Worm (Caenorhabditis elegans): ENCODE measurements around the gene C44B7.11.

C44B7.11 gene

DNA sequence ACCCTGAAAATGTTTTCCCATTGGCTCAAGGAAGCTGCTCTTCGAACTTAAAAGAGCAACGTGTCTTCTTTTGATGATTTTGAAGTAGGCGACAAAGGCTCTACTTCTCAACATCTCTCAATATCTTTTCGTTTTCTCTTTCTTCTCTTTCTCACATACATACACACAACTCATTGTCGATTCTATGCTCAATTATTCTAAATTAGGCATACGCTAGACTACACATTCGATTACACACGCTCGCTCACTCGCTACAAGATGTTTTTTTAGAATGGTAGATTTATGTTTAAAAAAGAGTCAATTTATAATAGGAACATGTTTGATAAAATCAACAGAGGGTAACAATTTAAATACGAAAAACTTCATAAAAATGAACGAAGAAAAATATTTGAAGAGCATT lies 44.2 kb upstream of the C44B7.11 start:
- no peak for TF ChIP-seq ceh-91 (GFP tag; IDR thresholded peaks at IDR 0.05)
- no peak for TF ChIP-seq lag-1 (GFP tag; IDR thresholded peaks at IDR 0.05)
- TF ChIP-seq F37B4.10 (GFP tag; IDR thresholded peaks at IDR 0.05): no peak
- no peak for TF ChIP-seq B0019.2 (GFP tag; conservative IDR thresholded peaks at IDR 0.05)
- TF ChIP-seq lin-35 (GFP tag; optimal IDR thresholded peaks at IDR 0.05): no peak
- TF ChIP-seq ztf-26 (tag; optimal IDR thresholded peaks at IDR 0.05): no peak
- no peak for TF ChIP-seq snpc-1.3 (tag; optimal IDR thresholded peaks at IDR 0.05; ENCODE audit: insufficient read depth)
- no peak for TF ChIP-seq madf-6 (GFP tag; IDR thresholded peaks at IDR 0.05)
- no peak for TF ChIP-seq Y95B8A.8 (GFP tag; IDR thresholded peaks at IDR 0.05)
- no peak for TF ChIP-seq let-607 (tag; optimal IDR thresholded peaks at IDR 0.05)
- TF ChIP-seq snpc-3.4 (tag; optimal IDR thresholded peaks at IDR 0.05): no peak
- no peak for TF ChIP-seq F39B2.1 (GFP tag; IDR thresholded peaks at IDR 0.05)
- TF ChIP-seq nfya-1 (tag; optimal IDR thresholded peaks at IDR 0.05; ENCODE audit: borderline replicate concordance, insufficient read depth): no peak

DNA sequence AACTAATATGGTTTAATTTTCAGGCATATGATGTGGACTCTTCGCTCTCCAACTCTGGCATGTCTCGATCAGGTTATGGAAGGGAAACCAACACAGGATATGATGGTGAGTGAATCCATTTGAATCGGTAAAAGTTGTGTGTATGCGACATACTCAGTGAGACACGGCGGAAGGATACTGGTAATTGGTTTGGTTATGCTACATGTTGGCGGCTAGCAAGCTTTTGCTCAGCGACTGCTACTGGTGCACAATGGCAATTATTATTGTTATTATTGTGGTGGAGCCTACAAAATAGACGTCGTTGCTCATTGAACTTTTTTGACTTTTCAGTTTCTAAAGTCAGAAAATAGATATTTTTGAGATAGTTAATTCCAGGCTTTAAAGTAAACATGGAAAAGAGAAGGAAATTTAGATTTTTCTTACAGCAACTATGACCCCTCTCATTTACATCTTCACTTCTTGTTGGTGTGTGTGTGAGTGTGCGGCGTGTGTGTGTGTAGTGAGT lies 43.4 kb upstream of the C44B7.11 start:
- TF ChIP-seq snpc-4 (GFP tag; optimal IDR thresholded peaks at IDR 0.05): no peak
- TF ChIP-seq snpc-4 (tag; optimal IDR thresholded peaks at IDR 0.05): no peak
- TF ChIP-seq ceh-79 (tag; optimal IDR thresholded peaks at IDR 0.05): no peak
- TF ChIP-seq C17E4.6 (GFP tag; IDR thresholded peaks at IDR 0.05): no peak
- TF ChIP-seq mcd-1 (GFP tag; IDR thresholded peaks at IDR 0.05): no peak
- no peak for TF ChIP-seq nfya-2 (GFP tag; IDR thresholded peaks at IDR 0.05)
- no peak for TF ChIP-seq ceh-100 (GFP tag; IDR thresholded peaks at IDR 0.05)
- no peak for TF ChIP-seq F57A8.1 (GFP tag; optimal IDR thresholded peaks at IDR 0.05)
- TF ChIP-seq mes-4 (tag; optimal IDR thresholded peaks at IDR 0.05): no peak
- no peak for TF ChIP-seq cebp-1 (GFP tag; IDR thresholded peaks at IDR 0.05)
- no peak for TF ChIP-seq cebp-1 (tag; optimal IDR thresholded peaks at IDR 0.05)
- no peak for TF ChIP-seq atf-7 (tag; optimal IDR thresholded peaks at IDR 0.05)
- no peak for TF ChIP-seq sptf-2 (GFP tag; optimal IDR thresholded peaks at IDR 0.05)
- TF ChIP-seq let-526 (GFP tag; IDR thresholded peaks at IDR 0.05): no peak
- TF ChIP-seq nhr-179 (tag; optimal IDR thresholded peaks at IDR 0.05): no peak

DNA sequence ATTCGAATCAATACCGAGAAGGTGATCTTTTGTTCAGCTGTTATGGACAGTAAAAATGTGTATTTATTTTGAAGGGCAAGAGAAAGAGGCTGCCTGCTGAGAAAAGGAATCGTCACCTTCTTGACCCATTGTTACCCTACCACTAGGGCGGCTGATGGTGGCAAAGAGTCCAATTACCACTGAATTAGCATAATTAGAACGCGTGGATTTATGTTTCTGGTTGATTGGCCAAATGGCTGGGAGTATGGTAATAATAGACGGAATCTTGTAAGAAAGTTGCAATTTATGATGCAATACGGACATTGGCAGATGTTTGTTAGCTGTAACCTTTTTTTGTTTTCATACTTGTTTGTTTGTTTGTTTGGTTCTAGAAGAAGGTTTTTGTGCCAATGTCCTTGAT lies 42.5 kb upstream of the C44B7.11 start:
- TF ChIP-seq dpl-1 (GFP tag; optimal IDR thresholded peaks at IDR 0.05) (no peak), lin-40 (tag; optimal IDR thresholded peaks at IDR 0.05) (no peak), unc-62 (GFP tag; optimal IDR thresholded peaks at IDR 0.05) (no peak), mel-28 (tag; optimal IDR thresholded peaks at IDR 0.05; ENCODE audit: borderline replicate concordance) (no peak)

ce11 chrII:6937057-6937456 lies 39.7 kb upstream of the C44B7.11 start:
- TF ChIP-seq mes-4 (tag; optimal IDR thresholded peaks at IDR 0.05): no peak
- no peak for TF ChIP-seq ztf-18 (tag; optimal IDR thresholded peaks at IDR 0.05)
- no peak for TF ChIP-seq F52B5.7 (tag; optimal IDR thresholded peaks at IDR 0.05)
- no peak for TF ChIP-seq akir-1 (GFP tag; optimal IDR thresholded peaks at IDR 0.05)
- no peak for TF ChIP-seq xnd-1 (tag; optimal IDR thresholded peaks at IDR 0.05)
- no peak for TF ChIP-seq ccch-3 (GFP tag; optimal IDR thresholded peaks at IDR 0.05)
